Fruit fly (Drosophila melanogaster): Measurements from ENCODE around the gene CG14913.

The CG14913 gene

DNA sequence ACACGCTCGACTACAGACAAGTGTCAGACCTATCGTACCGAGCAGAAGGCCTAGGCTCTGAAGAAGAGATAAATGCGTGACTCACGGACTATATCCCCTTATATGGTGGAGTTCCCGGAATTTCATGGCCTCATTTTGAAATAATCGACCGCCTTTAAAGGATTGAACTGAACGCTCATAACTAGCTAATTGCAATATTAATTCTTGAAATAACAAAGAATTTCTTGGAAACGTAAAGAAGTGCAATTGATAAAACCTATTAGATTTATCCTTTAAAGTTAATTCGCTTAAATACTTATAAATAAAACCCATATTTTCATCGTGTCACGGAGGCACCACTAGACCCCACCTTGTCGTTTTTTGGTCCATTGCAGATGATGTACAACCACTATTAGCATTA is 24.3 kb downstream of the CG14913 start:
- TF ChIP-seq CG7045 (GFP tag; optimal IDR thresholded peaks at IDR 0.05) = no peak
- TF ChIP-seq cnc (optimal IDR thresholded peaks at IDR 0.05) = no peak

DNA sequence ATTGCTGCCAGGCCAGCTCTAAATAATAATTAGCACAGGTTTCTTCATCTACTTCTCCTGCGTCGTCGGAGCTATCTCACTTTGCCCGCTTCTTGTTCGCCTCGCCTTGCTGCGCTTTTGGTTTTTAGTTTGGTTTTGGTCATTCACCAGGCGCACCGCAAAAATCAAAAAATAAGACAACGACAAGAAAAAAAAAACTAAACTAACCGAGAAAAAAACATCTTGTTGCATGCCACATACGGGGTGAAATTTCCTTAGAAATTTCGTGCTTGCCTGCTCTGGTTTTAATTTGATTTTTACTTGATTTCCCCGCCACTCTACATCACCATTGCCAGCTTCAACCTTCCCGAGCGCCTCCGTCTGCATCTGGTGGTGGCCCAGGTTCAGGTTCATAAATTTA is 25.0 kb downstream of the CG14913 start:
- TF ChIP-seq tj (GFP tag; optimal IDR thresholded peaks at IDR 0.05) (no peak), CG1620 (GFP tag; optimal IDR thresholded peaks at IDR 0.05) (no peak)

DNA sequence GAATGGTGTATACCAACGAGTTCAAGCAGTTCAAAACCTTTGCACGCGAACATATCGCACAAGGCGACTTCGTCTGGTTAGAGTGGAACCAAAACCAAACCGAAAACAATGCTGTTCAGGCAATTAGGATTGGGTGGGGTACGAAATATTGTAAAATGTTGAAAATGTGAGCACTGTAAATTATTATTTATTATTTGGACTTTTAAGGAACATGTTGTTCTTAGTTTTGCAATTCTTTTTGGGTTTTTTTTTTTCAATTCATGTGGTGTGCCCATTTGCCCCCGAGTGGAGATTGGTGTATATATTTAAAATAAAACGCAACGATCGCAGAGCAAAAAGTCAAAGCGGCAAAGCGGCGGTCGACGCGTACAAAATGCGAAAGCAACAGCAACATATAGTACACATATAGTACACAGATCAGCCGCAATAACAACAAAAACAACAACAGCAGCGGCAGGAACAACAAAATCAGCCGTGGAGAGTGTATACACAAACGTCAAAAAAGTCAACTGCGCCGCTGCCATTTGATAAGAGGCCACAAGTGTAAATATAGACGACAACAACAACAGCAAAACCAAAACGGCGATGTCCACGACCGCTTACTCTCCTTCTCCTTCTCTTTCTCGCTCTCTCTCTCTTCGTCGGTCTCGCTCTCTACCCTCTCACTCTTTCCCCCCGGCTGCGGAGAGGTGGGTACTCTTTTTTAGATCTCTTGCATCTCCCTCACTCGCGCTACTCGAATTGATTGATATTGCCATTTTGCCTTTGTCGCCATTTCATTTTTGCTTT is 28.1 kb downstream of the CG14913 start:
- TF ChIP-seq CG14711 (tag; optimal IDR thresholded peaks at IDR 0.05) (peak; percentile 22), cic (GFP tag; optimal IDR thresholded peaks at IDR 0.05) (peak; percentile 91), Hr96 (GFP tag; optimal IDR thresholded peaks at IDR 0.05) (peak; percentile 29), bab1 (GFP tag; optimal IDR thresholded peaks at IDR 0.05) (no peak), Crg-1 (GFP tag; optimal IDR thresholded peaks at IDR 0.05) (peak; percentile 65), CG7045 (GFP tag; optimal IDR thresholded peaks at IDR 0.05) (peak; percentile 46), Mnt (GFP tag; optimal IDR thresholded peaks at IDR 0.05) (peak; percentile 16), CG11617 (GFP tag; optimal IDR thresholded peaks at IDR 0.05) (peak; percentile 63), ovo (GFP tag; optimal IDR thresholded peaks at IDR 0.05) (peak; percentile 50), CG5204 (GFP tag; optimal IDR thresholded peaks at IDR 0.05) (peak; percentile 56), CG33017 (tag; optimal IDR thresholded peaks at IDR 0.05) (peak; percentile 70), cnc (optimal IDR thresholded peaks at IDR 0.05) (no peak), Clk (GFP tag; optimal IDR thresholded peaks at IDR 0.05) (no peak), CG12768 (GFP tag; optimal IDR thresholded peaks at IDR 0.05) (peak; percentile 58), toe (GFP tag; optimal IDR thresholded peaks at IDR 0.05) (peak; percentile 27), pad (GFP tag; optimal IDR thresholded peaks at IDR 0.05) (peak; percentile 34), CG1620 (GFP tag; optimal IDR thresholded peaks at IDR 0.05) (no peak), kay (GFP tag; ENCODE audit: borderline replicate concordance) (peak; percentile 89), CG7101 (tag; optimal IDR thresholded peaks at IDR 0.05) (peak; percentile 47), tj (GFP tag; optimal IDR thresholded peaks at IDR 0.05) (no peak)

DNA sequence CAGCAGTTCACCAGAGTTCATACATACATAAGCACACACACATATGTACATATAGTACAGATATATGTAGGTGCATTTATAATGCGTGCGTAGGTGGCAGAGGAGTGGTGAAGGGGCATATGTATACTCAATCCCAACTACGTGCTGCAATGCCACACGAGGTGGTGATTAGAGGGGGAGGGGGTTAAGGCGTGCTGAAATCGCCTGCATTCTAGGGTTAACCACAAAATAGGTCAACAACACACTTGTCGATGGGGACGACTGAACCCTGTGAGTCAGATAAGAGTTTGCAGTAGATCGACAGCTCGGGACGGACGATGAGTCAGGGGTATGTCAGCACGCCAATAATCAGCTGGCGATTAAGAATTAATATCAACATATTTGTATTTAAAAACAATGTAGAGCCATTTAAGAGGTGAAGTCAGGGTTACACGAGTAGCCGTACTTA is 28.7 kb downstream of the CG14913 start:
- TF ChIP-seq CG11617 (GFP tag; optimal IDR thresholded peaks at IDR 0.05) (no peak), kay (GFP tag; ENCODE audit: borderline replicate concordance) (peak; percentile 66)

DNA sequence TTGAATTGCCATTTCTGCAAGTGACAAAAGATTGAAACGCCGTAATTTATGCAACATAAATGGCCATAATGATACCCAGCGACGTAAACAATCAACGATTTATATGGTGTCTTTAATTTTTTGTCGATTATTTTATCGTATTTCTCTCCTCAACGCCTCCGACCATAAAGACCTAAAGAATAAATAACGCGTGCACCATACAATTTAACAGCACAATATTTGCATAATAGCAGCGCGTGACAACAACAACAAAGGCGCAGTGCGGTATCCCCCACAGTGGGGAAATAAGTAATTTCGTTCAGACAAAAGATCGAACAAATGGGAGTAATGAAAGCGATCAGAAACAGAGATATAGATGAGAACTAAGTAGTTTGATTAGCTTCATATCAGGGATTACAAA is 29.3 kb downstream of the CG14913 start:
- TF ChIP-seq tj (GFP tag; optimal IDR thresholded peaks at IDR 0.05) (no peak), CG12768 (GFP tag; optimal IDR thresholded peaks at IDR 0.05) (no peak), CG7101 (tag; optimal IDR thresholded peaks at IDR 0.05) (no peak), pad (GFP tag; optimal IDR thresholded peaks at IDR 0.05) (no peak), Mnt (GFP tag; optimal IDR thresholded peaks at IDR 0.05) (no peak), CG33017 (tag; optimal IDR thresholded peaks at IDR 0.05) (no peak), CG5204 (GFP tag; optimal IDR thresholded peaks at IDR 0.05) (no peak), CG7045 (GFP tag; optimal IDR thresholded peaks at IDR 0.05) (no peak), CG1620 (GFP tag; optimal IDR thresholded peaks at IDR 0.05) (no peak), Crg-1 (GFP tag; optimal IDR thresholded peaks at IDR 0.05) (no peak), kay (GFP tag; ENCODE audit: borderline replicate concordance) (no peak), ovo (GFP tag; optimal IDR thresholded peaks at IDR 0.05) (no peak), bab1 (GFP tag; optimal IDR thresholded peaks at IDR 0.05) (no peak), cic (GFP tag; optimal IDR thresholded peaks at IDR 0.05) (no peak), CG11617 (GFP tag; optimal IDR thresholded peaks at IDR 0.05) (no peak), toe (GFP tag; optimal IDR thresholded peaks at IDR 0.05) (no peak), Clk (GFP tag; optimal IDR thresholded peaks at IDR 0.05) (no peak), CG14711 (tag; optimal IDR thresholded peaks at IDR 0.05) (no peak)

DNA sequence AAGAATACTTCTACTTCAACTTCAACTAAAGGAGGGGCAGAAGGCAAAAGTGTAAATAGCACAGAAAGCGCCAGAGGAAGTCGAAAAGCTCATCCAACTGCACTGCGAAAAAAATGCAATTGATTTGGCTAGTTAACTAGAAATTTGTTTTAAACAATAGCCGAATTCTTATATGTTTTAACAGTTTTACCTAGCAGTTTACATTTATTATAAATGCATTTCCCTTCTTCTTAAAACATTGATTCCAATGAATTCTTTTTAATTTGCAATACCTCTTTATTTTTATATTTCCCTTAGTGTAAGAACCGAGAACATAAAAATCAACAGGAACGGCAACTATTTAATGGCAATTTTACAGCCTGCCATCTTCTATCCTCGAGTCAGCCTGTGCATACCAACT is 31.5 kb downstream of the CG14913 start:
- no peak for TF ChIP-seq CG5204 (GFP tag; optimal IDR thresholded peaks at IDR 0.05)
- no peak for TF ChIP-seq cnc (optimal IDR thresholded peaks at IDR 0.05)
- no peak for TF ChIP-seq bab1 (GFP tag; optimal IDR thresholded peaks at IDR 0.05)
- no peak for TF ChIP-seq CG12768 (GFP tag; optimal IDR thresholded peaks at IDR 0.05)
- no peak for TF ChIP-seq CG11617 (GFP tag; optimal IDR thresholded peaks at IDR 0.05)
- TF ChIP-seq cic (GFP tag; optimal IDR thresholded peaks at IDR 0.05) = no peak
- TF ChIP-seq CG33017 (tag; optimal IDR thresholded peaks at IDR 0.05) = no peak
- TF ChIP-seq CG7045 (GFP tag; optimal IDR thresholded peaks at IDR 0.05) = no peak
- TF ChIP-seq CG1620 (GFP tag; optimal IDR thresholded peaks at IDR 0.05) = no peak
- TF ChIP-seq ovo (GFP tag; optimal IDR thresholded peaks at IDR 0.05) = no peak
- no peak for TF ChIP-seq Mnt (GFP tag; optimal IDR thresholded peaks at IDR 0.05)
- no peak for TF ChIP-seq toe (GFP tag; optimal IDR thresholded peaks at IDR 0.05)
- no peak for TF ChIP-seq Crg-1 (GFP tag; optimal IDR thresholded peaks at IDR 0.05)
- TF ChIP-seq tj (GFP tag; optimal IDR thresholded peaks at IDR 0.05) = no peak
- no peak for TF ChIP-seq CG7101 (tag; optimal IDR thresholded peaks at IDR 0.05)
- no peak for TF ChIP-seq Hr96 (GFP tag; optimal IDR thresholded peaks at IDR 0.05)
- TF ChIP-seq CG14711 (tag; optimal IDR thresholded peaks at IDR 0.05) = no peak
- no peak for TF ChIP-seq pad (GFP tag; optimal IDR thresholded peaks at IDR 0.05)
- TF ChIP-seq kay (GFP tag; ENCODE audit: borderline replicate concordance) = no peak

DNA sequence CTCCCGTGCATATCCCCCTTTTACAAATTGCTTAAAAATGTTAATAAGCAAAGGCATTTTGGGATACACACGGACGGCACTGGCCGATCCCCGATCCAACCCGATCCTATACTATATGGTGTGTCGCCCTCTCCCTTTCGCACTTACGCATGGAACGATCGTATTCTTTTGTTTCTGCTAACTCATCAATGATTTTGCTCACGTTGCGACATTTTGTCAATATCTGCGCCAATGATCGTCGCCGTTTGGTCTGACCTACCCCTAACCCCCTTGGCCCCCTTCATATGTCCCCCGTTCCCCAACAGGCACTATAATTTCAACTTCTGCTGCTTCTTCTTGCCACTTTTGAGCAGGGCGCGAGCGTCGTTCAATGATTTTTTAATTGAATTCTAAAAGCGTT is 32.9 kb downstream of the CG14913 start:
- no peak for TF ChIP-seq CG14711 (tag; optimal IDR thresholded peaks at IDR 0.05)
- TF ChIP-seq tj (GFP tag; optimal IDR thresholded peaks at IDR 0.05) = peak; percentile 89

Measured in whole organism, adult.